Worm (Caenorhabditis elegans): Measurements from ENCODE around the gene C25F6.6.

DNA sequence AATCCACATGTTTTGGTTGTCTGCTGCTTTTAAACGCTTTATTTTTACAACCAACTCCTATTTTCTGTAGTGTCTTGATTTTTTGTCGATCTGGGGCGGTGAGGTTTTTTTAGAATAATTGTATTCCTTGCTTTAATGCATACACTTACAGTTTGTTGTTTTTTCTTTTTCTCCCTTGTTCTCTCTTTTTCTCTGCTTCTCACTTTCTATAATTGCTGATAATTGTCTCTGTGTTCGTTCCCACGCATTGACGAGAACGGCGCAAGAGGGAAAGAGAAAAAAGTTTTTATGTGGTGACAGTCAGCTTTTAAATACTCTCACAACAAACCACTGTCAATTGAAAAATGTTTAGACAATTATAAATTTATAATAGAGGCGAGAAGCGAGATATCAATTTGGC is 8.1 kb upstream of the C25F6.6 start:
- TF ChIP-seq F13H6.1 (tag; optimal IDR thresholded peaks at IDR 0.05) (no peak), snpc-4 (tag; optimal IDR thresholded peaks at IDR 0.05) (no peak), ZK546.5 (tag; optimal IDR thresholded peaks at IDR 0.05) (no peak), mab-5 (tag; optimal IDR thresholded peaks at IDR 0.05) (no peak), elt-1 (tag; optimal IDR thresholded peaks at IDR 0.05) (no peak), nhr-23 (tag; optimal IDR thresholded peaks at IDR 0.05) (no peak), ztf-11 (tag; optimal IDR thresholded peaks at IDR 0.05) (no peak), ztf-4 (tag; optimal IDR thresholded peaks at IDR 0.05) (no peak), nhr-10 (tag; optimal IDR thresholded peaks at IDR 0.05) (no peak), nhr-25 (tag; optimal IDR thresholded peaks at IDR 0.05) (no peak), elt-3 (tag; optimal IDR thresholded peaks at IDR 0.05) (no peak), lin-11 (tag; optimal IDR thresholded peaks at IDR 0.05) (no peak)

Measured in whole organism, L2 larva.